Fruit fly (Drosophila melanogaster): ENCODE measurements around the gene CG34162.

DNA sequence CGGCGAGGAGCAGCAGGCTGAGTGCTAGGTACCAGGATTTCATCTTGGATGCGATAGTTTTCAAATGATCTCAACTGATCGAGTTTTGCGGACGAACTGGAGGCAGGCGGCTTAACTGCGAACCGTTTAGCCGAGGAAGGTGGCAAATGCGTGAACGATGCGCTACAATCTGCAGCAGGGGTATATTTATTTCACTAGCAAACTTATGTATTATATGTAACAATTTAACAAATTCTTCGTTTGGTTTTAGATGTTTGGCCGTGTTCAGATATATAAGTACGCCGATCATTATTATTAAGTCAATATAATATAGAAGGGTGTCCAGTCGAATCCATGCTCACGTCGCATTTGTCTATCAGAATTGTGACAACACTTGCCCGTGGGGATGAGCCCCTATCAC is 668 bp upstream of the CG34162 start, which contains the start of gene CG31706:
- TF ChIP-seq pan (optimal IDR thresholded peaks at IDR 0.05) (no peak), usp (GFP tag; optimal IDR thresholded peaks at IDR 0.05) (no peak)

All from whole organism.